Fruit fly (Drosophila melanogaster): ENCODE data around the gene Cln3.

dm6 chr3L:17842892-17843703 lies 29.2 kb upstream of the Cln3 start, which contains the start of gene CG5567:
- 0 out of 2 replicates have a peak, but pooled peaks have one; percentile 33 for TF ChIP-seq CG32121 (GFP tag; IDR thresholded peaks at IDR 0.05)
- no peak for TF ChIP-seq Pif1B (GFP tag; optimal IDR thresholded peaks at IDR 0.05)
- TF ChIP-seq CG8159 (tag; optimal IDR thresholded peaks at IDR 0.05), result no peak
- TF ChIP-seq D1 (tag; optimal IDR thresholded peaks at IDR 0.05), result no peak
- TF ChIP-seq EcR (GFP tag; optimal IDR thresholded peaks at IDR 0.05), result peak; percentile 38
- no peak; the same call in 2 of the 3 replicates for TF ChIP-seq CG4496 (GFP tag; IDR thresholded peaks at IDR 0.05)
- no peak for TF ChIP-seq CG15710 (tag; optimal IDR thresholded peaks at IDR 0.05)
- no peak for TF ChIP-seq gl (tag; optimal IDR thresholded peaks at IDR 0.05)
- TF ChIP-seq CG9948 (tag; optimal IDR thresholded peaks at IDR 0.05), result no peak
- no peak for TF ChIP-seq CG13204 (GFP tag; optimal IDR thresholded peaks at IDR 0.05)

All from whole organism, pupa.